Worm (Caenorhabditis elegans) whole organism, L2 larva: ENCODE results near the gene sid-2.

Experiments
- blmp-1 ChIP-seq: sonication (generic microtip); optimal IDR thresholded peaks from 2 replicates; lab custom pipeline; 2017; ENCODE audit warnings: missing genetic modification characterization, mild to moderate bottlenecking, missing compliant biosample characterization, antibody characterized with exemption, moderate library complexity; ENCODE audit not compliant: insufficient read depth
- elt-3 ChIP-seq: sonication (generic microtip); optimal IDR thresholded peaks from 2 replicates; lab custom pipeline; 2017; ENCODE audit warnings: missing biosample characterization, missing genetic modification characterization
- lin-39 ChIP-seq: fragments of 150-350 bp; optimal IDR thresholded peaks from 2 replicates; lab custom pipeline; 2014; ENCODE audit warnings: missing biosample characterization, missing genetic modification reagents, missing genetic modification characterization
- nhr-12 ChIP-seq: fragments of 150-350 bp; optimal IDR thresholded peaks from 2 replicates; lab custom pipeline; 2014; ENCODE audit warnings: missing biosample characterization, missing genetic modification characterization
- skn-1 ChIP-seq: sonication (generic microtip); optimal IDR thresholded peaks from 2 replicates; lab custom pipeline; 2017; ENCODE audit warnings: missing biosample characterization, missing genetic modification characterization
- snpc-4 ChIP-seq: fragments of 150-350 bp; optimal IDR thresholded peaks from 2 replicates; lab custom pipeline; 2014; ENCODE audit warnings: missing biosample characterization, missing genetic modification characterization

- no peak for TF ChIP-seq nhr-12 (tag; lab: Kevin White, UChicago)
- no peak for TF ChIP-seq lin-39 (tag; lab: Kevin White, UChicago)
- TF ChIP-seq snpc-4 = no peak
- no peak for TF ChIP-seq elt-3 (tag; lab: Kevin White, UChicago)
- peak; percentile 85 for TF ChIP-seq blmp-1 (tag; lab: Kevin White, UChicago)
- no peak for TF ChIP-seq skn-1 (tag; lab: Kevin White, UChicago)
Observed at ce11 chrIII:13709122-13709521, 29.9 kb downstream of the sid-2 start.
